Fruit fly (Drosophila melanogaster) whole organism, wandering third instar larva: ENCODE measurements around the gene Snoo.

Experiments
- Abd-B ChIP-seq: fragments of >200 bp; optimal IDR thresholded peaks from 2 replicates; lab custom pipeline; 2017; ENCODE audit warnings: missing biosample characterization, missing genetic modification characterization
- CG32264 ChIP-seq: fragments of 200-800 bp; sonication (Bioruptor generic); optimal IDR thresholded peaks from 2 replicates; lab custom pipeline; 2016; ENCODE audit warnings: missing biosample characterization, missing genetic modification characterization
- CG9705 ChIP-seq: fragments of 200-800 bp; sonication (Bioruptor generic); optimal IDR thresholded peaks from 2 replicates; lab custom pipeline; 2018; ENCODE audit warnings: missing biosample characterization, mild to moderate bottlenecking, missing genetic modification characterization
- CrebA ChIP-seq: fragments of 200-800 bp; sonication (Bioruptor generic); optimal IDR thresholded peaks from 2 replicates; lab custom pipeline; 2016; ENCODE audit warnings: missing biosample characterization, mild to moderate bottlenecking, missing genetic modification characterization, borderline replicate concordance
- Dfd ChIP-seq: fragments of >200 bp; optimal IDR thresholded peaks from 2 replicates; lab custom pipeline; 2017; ENCODE audit warnings: missing biosample characterization, missing genetic modification characterization
- Dif ChIP-seq: fragments of 200-275, 200-300 bp; sonication (Bioruptor generic); optimal IDR thresholded peaks from 2 replicates; lab custom pipeline; 2018; ENCODE audit warnings: missing biosample characterization, missing genetic modification characterization; ENCODE audit not compliant: partially characterized antibody
- GATAd ChIP-seq: sonication (Bioruptor generic); optimal IDR thresholded peaks from 2 replicates; lab custom pipeline; 2016; ENCODE audit warnings: missing biosample characterization, missing genetic modification characterization
- HLH106 ChIP-seq: fragments of 200-800 bp; optimal IDR thresholded peaks from 3 replicates; lab custom pipeline; 2019; ENCODE audit warnings: missing biosample characterization, mild to moderate bottlenecking, missing genetic modification characterization, moderate library complexity
- Hnf4 ChIP-seq: fragments of 200-800 bp; sonication (Bioruptor generic); optimal IDR thresholded peaks from 2 replicates; lab custom pipeline; 2016; ENCODE audit warnings: missing biosample characterization, mild to moderate bottlenecking, missing genetic modification characterization
- Hr78 ChIP-seq: fragments of >200 bp; optimal IDR thresholded peaks from 2 replicates; lab custom pipeline; 2017; ENCODE audit warnings: missing biosample characterization, missing genetic modification characterization
- Hr83 ChIP-seq: fragments of 200-300 bp; sonication (Bioruptor generic); optimal IDR thresholded peaks from 2 replicates; lab custom pipeline; 2016; ENCODE audit warnings: missing biosample characterization, mild to moderate bottlenecking, missing genetic modification characterization, moderate library complexity; ENCODE audit not compliant: poor library complexity, severe bottlenecking
- Jra ChIP-seq: sonication (Bioruptor generic); optimal IDR thresholded peaks from 2 replicates; lab custom pipeline; 2016; ENCODE audit warnings: missing biosample characterization, missing genetic modification characterization
- Mio ChIP-seq: sonication (Bioruptor generic); optimal IDR thresholded peaks from 2 replicates; lab custom pipeline; 2016; ENCODE audit warnings: missing biosample characterization, missing genetic modification characterization
- Myc ChIP-seq: fragments of >200 bp; optimal IDR thresholded peaks from 2 replicates; lab custom pipeline; 2017
- N ChIP-seq: fragments of >200 bp; optimal IDR thresholded peaks from 2 replicates; lab custom pipeline; 2018; ENCODE audit warnings: missing biosample characterization, missing external identifiers, missing genetic modification characterization
- OdsH ChIP-seq: fragments of 200-800 bp; sonication (Bioruptor generic); optimal IDR thresholded peaks from 2 replicates; lab custom pipeline; 2016; ENCODE audit warnings: missing biosample characterization, mild to moderate bottlenecking, missing genetic modification characterization
- Rel ChIP-seq, 2 experiments: fragments of 200-800 bp; sonication (Bioruptor generic) in 1 of 2; optimal IDR thresholded peaks; 2 replicates in 1 of 2; 3 replicates in 1 of 2; lab custom pipeline; 2016 to 2019; ENCODE audit warnings: mild to moderate bottlenecking in 2 of 2, missing biosample characterization in 2 of 2, missing genetic modification characterization in 2 of 2, moderate library complexity in 1 of 2
- Sp1 ChIP-seq: fragments of 200-800 bp; sonication (Bioruptor generic); optimal IDR thresholded peaks from 3 replicates; lab custom pipeline; 2019; ENCODE audit warnings: missing biosample characterization, mild to moderate bottlenecking, missing genetic modification characterization, moderate library complexity
- Vsx2 ChIP-seq: fragments of 200-300, 225-300 bp; sonication (Bioruptor generic); optimal IDR thresholded peaks from 2 replicates; lab custom pipeline; 2018; ENCODE audit warnings: missing biosample characterization, missing genetic modification characterization; ENCODE audit not compliant: partially characterized antibody
- br ChIP-seq: fragments of 200-800 bp; sonication (Bioruptor generic); optimal IDR thresholded peaks from 2 replicates; lab custom pipeline; 2016; ENCODE audit warnings: missing biosample characterization, missing genetic modification characterization
- brk ChIP-seq: fragments of 200-800 bp; sonication (Bioruptor generic); optimal IDR thresholded peaks from 2 replicates; lab custom pipeline; 2016; ENCODE audit warnings: missing biosample characterization, mild to moderate bottlenecking, missing genetic modification characterization
- dl ChIP-seq, 2 experiments: fragments of 175-275, 200-275 bp in 1 of 2; fragments of 200-275 bp in 1 of 2; sonication (Bioruptor generic); optimal IDR thresholded peaks; lab custom pipeline; 2018; ENCODE audit warnings: mild to moderate bottlenecking in 2 of 2, missing biosample characterization in 2 of 2, missing genetic modification characterization in 2 of 2, moderate library complexity in 2 of 2; ENCODE audit not compliant: partially characterized antibody in 2 of 2, insufficient read depth in 1 of 2
- dmrt93B ChIP-seq: fragments of 200-800 bp; sonication (Bioruptor generic); optimal IDR thresholded peaks from 2 replicates; lab custom pipeline; 2018; ENCODE audit warnings: missing biosample characterization, mild to moderate bottlenecking, missing genetic modification characterization
- dsf ChIP-seq: sonication (Bioruptor generic); optimal IDR thresholded peaks from 2 replicates; lab custom pipeline; 2016; ENCODE audit warnings: missing biosample characterization, missing genetic modification characterization, borderline replicate concordance
- ey ChIP-seq: fragments of 200-800 bp; sonication (Bioruptor generic); optimal IDR thresholded peaks from 2 replicates; lab custom pipeline; 2016; ENCODE audit warnings: missing biosample characterization, missing genetic modification characterization
- foxo ChIP-seq, 2 experiments: fragments of 200-800 bp; sonication (Bioruptor generic); optimal IDR thresholded peaks; 2 replicates in 1 of 2; 3 replicates in 1 of 2; lab custom pipeline; 2016 to 2017; ENCODE audit warnings: missing biosample characterization in 2 of 2, missing genetic modification characterization in 2 of 2
- fru ChIP-seq: fragments of 200-800 bp; sonication (Bioruptor generic); optimal IDR thresholded peaks from 3 replicates; lab custom pipeline; 2016; ENCODE audit warnings: missing biosample characterization, mild to moderate bottlenecking, missing genetic modification characterization
- h ChIP-seq: fragments of 200-800 bp; sonication (Bioruptor generic); optimal IDR thresholded peaks from 3 replicates; lab custom pipeline; 2016; ENCODE audit warnings: missing biosample characterization, mild to moderate bottlenecking, missing genetic modification characterization
- jim ChIP-seq: fragments of 175-275, 200-325 bp; sonication (Bioruptor generic); optimal IDR thresholded peaks from 2 replicates; lab custom pipeline; 2016; ENCODE audit warnings: missing biosample characterization, mild to moderate bottlenecking, missing genetic modification characterization
- lola ChIP-seq: fragments of >200 bp; optimal IDR thresholded peaks from 2 replicates; lab custom pipeline; 2017; ENCODE audit warnings: missing biosample characterization, missing genetic modification characterization
- pan ChIP-seq: fragments of >200 bp; optimal IDR thresholded peaks from 2 replicates; lab custom pipeline; 2017
- psq ChIP-seq: fragments of 200-800 bp; sonication (Bioruptor generic); optimal IDR thresholded peaks from 3 replicates; lab custom pipeline; 2017; ENCODE audit warnings: missing biosample characterization, mild to moderate bottlenecking, missing genetic modification characterization, moderate library complexity
- rgr ChIP-seq: fragments of 200-800 bp; sonication (Bioruptor generic); optimal IDR thresholded peaks from 3 replicates; lab custom pipeline; 2016; ENCODE audit warnings: missing biosample characterization, mild to moderate bottlenecking, missing genetic modification characterization
- sage ChIP-seq: fragments of 200-800 bp; sonication (Bioruptor generic); optimal IDR thresholded peaks from 2 replicates; lab custom pipeline; 2016; ENCODE audit warnings: missing biosample characterization, mild to moderate bottlenecking, missing genetic modification characterization
- sv ChIP-seq: fragments of 200-800 bp; sonication (Bioruptor generic); optimal IDR thresholded peaks from 3 replicates; lab custom pipeline; 2016; ENCODE audit warnings: missing biosample characterization, missing genetic modification characterization
- tai ChIP-seq: sonication (Bioruptor generic); optimal IDR thresholded peaks from 2 replicates; lab custom pipeline; 2016; ENCODE audit warnings: missing biosample characterization, missing genetic modification characterization
- usp ChIP-seq: fragments of >200 bp; optimal IDR thresholded peaks from 2 replicates; lab custom pipeline; 2017; ENCODE audit warnings: missing biosample characterization, missing genetic modification characterization
- woc ChIP-seq: sonication (Bioruptor generic); optimal IDR thresholded peaks from 2 replicates; lab custom pipeline; 2016; ENCODE audit warnings: missing biosample characterization, mild to moderate bottlenecking, missing genetic modification characterization

The Snoo gene

dm6 chr2L:7966461-7966846 is 17.5 kb downstream of the Snoo start:
- no peak for TF ChIP-seq pan (lab: Kevin White, UChicago)
- TF ChIP-seq, all 38 proteins: peak for 0

- TF ChIP-seq Hr83: no peak
- TF ChIP-seq h (GFP tag; lab: Kevin White, UChicago): no peak
- no peak for TF ChIP-seq CrebA (GFP tag; lab: Kevin White, UChicago)
- no peak for TF ChIP-seq Hnf4 (GFP tag; lab: Kevin White, UChicago)
- no peak for TF ChIP-seq foxo (GFP tag; optimal IDR thresholded peaks at IDR 0.05; lab: Kevin White, UChicago)
- TF ChIP-seq pan (lab: Kevin White, UChicago): no peak
- TF ChIP-seq Hr78 (GFP tag; lab: Kevin White, UChicago): no peak
- TF ChIP-seq lola (GFP tag; lab: Kevin White, UChicago): no peak
Observed at dm6 chr2L:7965808-7966460, 18.1 kb downstream of the Snoo start.

dm6 chr2L:7964611-7965010 is 19.4 kb downstream of the Snoo start:
- TF ChIP-seq Hnf4 (GFP tag; lab: Kevin White, UChicago) (peak; percentile 59), N (GFP tag; lab: Kevin White, UChicago) (no peak), sv (GFP tag; lab: Kevin White, UChicago) (peak; percentile 12), psq (GFP tag; lab: Kevin White, UChicago) (peak; percentile 48), Abd-B (no peak), Sp1 (GFP tag; lab: Kevin White, UChicago) (peak; percentile 48), GATAd (GFP tag; lab: Kevin White, UChicago) (peak; percentile 30), CG32264 (no peak), Vsx2 (GFP tag; lab: Kevin White, UChicago) (no peak), fru (GFP tag; lab: Kevin White, UChicago) (peak; percentile 73), OdsH (GFP tag; lab: Kevin White, UChicago) (peak; percentile 63), rgr (GFP tag; lab: Kevin White, UChicago) (peak; percentile 67), br (peak; percentile 57), foxo (GFP tag; optimal IDR thresholded peaks at IDR 0.05; lab: Kevin White, UChicago) (peak in 1 of 2 experiments; percentile 72), HLH106 (tag; lab: Kevin White, UChicago) (peak; percentile 26), pan (lab: Kevin White, UChicago) (no peak), Mio (no peak), Hr83 (no peak), Dif (GFP tag; lab: Kevin White, UChicago) (no peak), usp (GFP tag; lab: Kevin White, UChicago) (no peak), jim (GFP tag; lab: Kevin White, UChicago) (no peak), Hr78 (GFP tag; lab: Kevin White, UChicago) (no peak), dl (GFP tag; optimal IDR thresholded peaks at IDR 0.05; lab: Kevin White, UChicago; ENCODE audit: insufficient read depth in 1 of 2, partially characterized antibody in 2 of 2) (no peak), Jra (GFP tag; lab: Kevin White, UChicago) (no peak), dsf (GFP tag; lab: Kevin White, UChicago) (no peak), CG9705 (GFP tag; lab: Kevin White, UChicago) (no peak), CrebA (GFP tag; lab: Kevin White, UChicago) (no peak), h (GFP tag; lab: Kevin White, UChicago) (peak; percentile 51), Dfd (GFP tag; lab: Kevin White, UChicago) (no peak), lola (GFP tag; lab: Kevin White, UChicago) (no peak), woc (peak; percentile 11), tai (GFP tag; lab: Kevin White, UChicago) (no peak), brk (peak; percentile 18), Myc (lab: Kevin White, UChicago) (no peak), Rel (GFP tag; optimal IDR thresholded peaks at IDR 0.05; lab: Kevin White, UChicago) (no peak), Rel (tag; optimal IDR thresholded peaks at IDR 0.05; lab: Kevin White, UChicago) (no peak), dmrt93B (GFP tag; lab: Kevin White, UChicago) (peak; percentile 19), sage (GFP tag; lab: Kevin White, UChicago) (no peak), ey (GFP tag; lab: Kevin White, UChicago) (peak; percentile 76)
